Worm (Caenorhabditis elegans) whole organism, L4/young adult: ENCODE data around the gene ptp-3.
A peak's percentile ranks its signal among the peaks of the same experiment; 100 is the strongest.
"Not testable (repeated sequence)": the region's sequence is repeated elsewhere in the genome, so short reads cannot be mapped to it uniquely, and the experiment has no call there.

Experiments
- W03F9.2 ChIP-seq: fragments of 150-350 bp; optimal IDR thresholded peaks from 2 replicates; lab custom pipeline; 2014; ENCODE audit warnings: missing biosample characterization, missing genetic modification characterization
- dao-5 ChIP-seq: sonication (generic microtip); optimal IDR thresholded peaks from 2 replicates; lab custom pipeline; 2016; ENCODE audit warnings: missing genotype, missing genetic modification characterization, moderate library complexity, missing compliant biosample characterization
- him-1 ChIP-seq: sonication (generic microtip); optimal IDR thresholded peaks from 2 replicates; lab custom pipeline; 2016; ENCODE audit warnings: missing genotype, missing genetic modification reagents, missing genetic modification characterization, missing compliant biosample characterization

ptp-3 gene

ce11 chrII:10975239-10975638, at the start of gene ptp-3:
ptp-3 (plus strand) TSS chrII:10975539.
- TF ChIP-seq him-1 (no peak), dao-5 (no peak), W03F9.2 (tag; lab: Kevin White, UChicago) (no peak)

ce11 chrII:10925804-10926570, 49.4 kb upstream of the ptp-3 start, which contains the start of gene metr-1:
metr-1 (plus strand) TSS chrII:10926561.
- TF ChIP-seq W03F9.2 (tag; lab: Kevin White, UChicago) (peak; percentile 39), him-1 (no peak)

DNA sequence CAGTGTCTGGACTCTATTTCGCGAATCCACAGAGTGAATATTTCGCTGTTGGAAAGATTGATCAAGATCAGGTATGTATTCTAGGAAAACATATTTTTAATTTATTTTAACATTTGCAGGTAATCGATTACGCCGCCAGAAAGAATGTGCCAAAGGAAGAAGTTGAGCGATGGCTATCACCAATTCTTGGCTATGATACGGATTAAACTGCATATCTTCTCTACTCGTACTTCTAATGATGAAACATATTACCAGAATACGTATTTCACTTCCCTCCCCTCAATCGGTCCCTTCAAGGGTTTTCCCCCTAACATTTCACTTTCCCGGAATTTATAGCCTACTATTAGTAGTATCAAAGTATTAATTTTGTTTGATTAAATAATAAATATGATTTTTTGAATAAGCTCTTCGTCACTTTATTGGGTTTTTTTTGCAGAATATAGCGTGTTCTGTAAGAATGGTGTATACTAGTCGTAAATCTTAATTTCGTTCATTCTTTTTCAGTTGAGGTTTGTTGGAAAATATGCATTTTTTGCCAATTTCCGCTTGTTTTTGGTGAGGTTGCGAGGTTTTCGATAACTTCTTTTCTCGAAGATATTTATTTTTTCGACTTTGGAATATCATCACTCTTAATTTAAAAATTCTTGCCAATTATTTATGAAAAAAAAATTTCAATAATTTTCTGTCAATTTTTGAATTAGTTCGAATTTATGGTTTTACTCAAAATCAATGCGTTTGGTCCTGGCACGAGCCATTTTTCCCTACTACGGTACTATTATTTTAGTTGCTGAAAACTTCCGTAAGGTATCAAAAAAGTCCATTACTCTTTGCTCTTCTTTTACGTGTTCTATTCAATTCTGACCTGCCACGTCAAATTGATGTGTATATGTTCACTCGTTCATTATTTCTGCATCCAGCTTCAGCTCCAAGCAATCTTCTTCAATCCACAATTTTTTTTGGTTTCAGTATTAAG, 44.4 kb upstream of the ptp-3 start:
- no peak for TF ChIP-seq W03F9.2 (tag; lab: Kevin White, UChicago)
- no peak for TF ChIP-seq dao-5
- TF ChIP-seq him-1: no peak

ce11 chrII:10932305-10932704, 43.0 kb upstream of the ptp-3 start:
- no peak for TF ChIP-seq dao-5
- TF ChIP-seq him-1: no peak
- no peak for TF ChIP-seq W03F9.2 (tag; lab: Kevin White, UChicago)

DNA sequence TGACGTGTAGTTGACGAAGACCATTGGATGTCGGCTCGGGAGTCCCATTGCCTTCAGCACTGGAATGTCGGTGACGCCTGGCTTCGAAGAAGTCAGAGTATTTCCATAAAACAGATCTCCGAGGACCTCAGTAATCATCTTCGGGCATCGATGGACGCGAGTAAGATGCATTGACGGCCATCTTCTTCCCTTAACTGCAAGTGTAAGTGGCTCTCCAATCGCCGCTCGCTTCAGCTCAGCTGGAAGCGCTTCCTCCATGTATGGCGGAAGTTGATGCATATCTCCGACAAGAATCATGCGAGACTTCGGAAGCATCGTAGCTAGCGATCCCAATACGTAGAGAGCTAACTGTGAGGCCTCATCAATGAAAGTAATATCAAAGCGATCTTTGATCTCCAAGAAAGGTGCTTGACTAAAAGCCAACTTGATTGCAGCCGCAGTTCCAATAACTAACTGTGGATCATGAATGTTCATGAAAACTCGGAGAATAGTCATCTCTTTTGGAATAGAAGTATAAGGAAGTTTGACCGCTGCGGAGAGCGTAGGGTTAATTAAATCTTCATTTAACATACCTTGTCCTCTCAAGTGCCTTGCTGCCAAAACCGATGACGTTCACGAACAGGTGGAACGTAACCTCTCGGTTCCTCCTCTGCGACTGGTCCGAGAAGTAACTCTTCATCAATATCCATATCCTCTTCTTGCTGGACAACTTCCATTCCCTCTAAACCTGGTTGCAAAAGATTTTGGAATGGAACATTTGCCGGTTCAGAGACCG, 41.2 kb upstream of the ptp-3 start:
- TF ChIP-seq dao-5 (no peak), him-1 (no peak), W03F9.2 (tag; lab: Kevin White, UChicago) (no peak)

ce11 chrII:10934786-10935185, 40.6 kb upstream of the ptp-3 start, which contains the start of gene R03D7.2:
R03D7.2 (minus strand) TSS chrII:10935184.
- TF ChIP-seq W03F9.2 (tag; lab: Kevin White, UChicago): no peak
- no peak for TF ChIP-seq him-1

DNA sequence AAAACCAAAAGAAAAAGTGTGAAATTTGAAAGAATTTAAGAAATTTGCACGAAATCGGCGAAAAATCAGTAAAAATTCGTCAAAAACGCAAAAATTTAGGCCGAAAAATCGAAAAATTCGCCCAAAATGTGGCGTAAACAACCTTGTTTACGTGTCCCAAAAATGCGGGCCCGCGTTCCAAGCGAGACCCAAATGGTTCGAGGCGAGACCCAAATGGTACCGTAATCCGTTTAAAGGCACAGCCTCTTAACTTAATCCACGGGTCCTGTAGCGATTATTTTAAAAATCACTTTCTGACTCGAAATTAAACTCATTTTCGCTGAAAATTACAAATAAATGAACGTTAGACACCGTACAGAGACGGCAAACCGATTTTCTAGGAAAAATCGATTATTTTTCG, 40.0 kb upstream of the ptp-3 start:
- no peak for TF ChIP-seq dao-5
- TF ChIP-seq W03F9.2 (tag; lab: Kevin White, UChicago): no peak
- no peak for TF ChIP-seq him-1

ce11 chrII:10941918-10942317, 33.4 kb upstream of the ptp-3 start, which contains the start of gene R03D7.15:
R03D7.15 (plus strand) TSS chrII:10942216.
- not testable (repeated sequence) for TF ChIP-seq dao-5; W03F9.2 (tag; lab: Kevin White, UChicago); him-1

DNA sequence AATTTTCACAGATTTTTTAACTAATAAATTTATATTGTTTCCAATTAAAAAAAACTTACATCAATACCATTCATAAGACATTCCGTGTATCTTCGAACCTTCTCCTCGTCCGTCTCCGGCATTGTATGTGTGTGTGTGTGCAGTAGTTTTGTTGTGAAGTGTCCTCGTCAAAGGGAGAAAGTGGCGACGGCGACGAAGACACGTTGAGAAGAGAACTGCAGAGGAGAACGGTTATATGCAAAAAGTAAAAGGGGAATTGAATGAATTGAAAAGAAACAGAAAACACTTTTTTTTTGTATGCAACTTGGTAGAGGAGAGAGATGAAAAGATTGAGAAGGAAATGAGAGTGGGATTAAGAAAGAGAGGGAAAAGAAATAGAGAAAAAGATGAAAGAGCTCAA, 29.9 kb upstream of the ptp-3 start:
- TF ChIP-seq dao-5 (no peak), W03F9.2 (tag; lab: Kevin White, UChicago) (no peak), him-1 (no peak)

ce11 chrII:10946848-10947247, 28.5 kb upstream of the ptp-3 start:
- TF ChIP-seq W03F9.2 (tag; lab: Kevin White, UChicago): no peak

DNA sequence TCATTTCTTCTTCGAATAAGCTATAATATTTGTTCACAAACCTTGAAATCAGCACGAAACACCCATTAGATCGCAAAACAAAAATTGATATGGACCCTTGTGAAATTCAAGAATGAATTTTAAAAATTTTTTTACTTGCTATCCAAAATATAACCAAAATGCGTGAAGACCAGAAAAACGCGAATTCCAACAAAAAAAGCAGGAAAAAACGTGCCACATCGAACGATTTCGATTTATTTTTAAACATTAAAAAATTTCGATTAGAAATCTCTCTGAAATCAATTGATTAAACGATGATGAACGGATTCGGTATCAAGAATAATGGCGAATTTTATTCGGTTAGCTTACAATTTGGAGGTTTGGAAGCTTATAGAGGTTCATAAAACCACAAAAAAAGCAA, 28.0 kb upstream of the ptp-3 start, which contains the start of the genes tceb-3 and gskl-1:
Gene tceb-3 (minus strand): TSS at position 101 of the 400 bp plus-strand sequence.
Gene gskl-1 (plus strand): TSS at position 243 of the 400 bp plus-strand sequence.
- no peak for TF ChIP-seq dao-5
- TF ChIP-seq W03F9.2 (tag; lab: Kevin White, UChicago): no peak
- TF ChIP-seq him-1: no peak

ce11 chrII:10948236-10949025, 26.9 kb upstream of the ptp-3 start:
- TF ChIP-seq him-1 (no peak), W03F9.2 (tag; lab: Kevin White, UChicago) (no peak), dao-5 (no peak)

DNA sequence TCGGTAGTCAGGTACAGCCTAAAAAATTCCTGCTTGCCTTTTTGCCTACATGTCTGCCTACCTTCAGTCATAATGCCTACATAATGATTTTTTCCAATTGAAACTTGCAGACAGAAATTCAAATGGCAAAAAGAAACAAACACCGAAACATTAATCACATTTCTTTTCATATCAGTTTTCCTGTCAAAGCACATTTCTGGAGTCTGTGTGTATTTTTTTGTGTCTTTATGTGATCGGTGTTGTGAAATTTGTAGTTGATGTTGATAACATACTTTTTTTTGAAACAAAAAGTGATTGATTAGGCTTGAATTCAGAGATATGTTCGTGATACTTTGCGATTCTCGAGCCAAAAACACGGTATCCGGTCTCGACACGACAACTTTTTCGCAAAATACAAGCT, 26.0 kb upstream of the ptp-3 start:
- TF ChIP-seq W03F9.2 (tag; lab: Kevin White, UChicago) (no peak), dao-5 (no peak), him-1 (no peak)
